Worm (Caenorhabditis elegans) whole organism, L1 larva: ENCODE data around the gene skr-20.

Experiments used
- ama-1 ChIP-seq: fragments of 150-350 bp; optimal IDR thresholded peaks from 2 replicates; lab custom pipeline; 2014
- nhr-11 ChIP-seq: fragments of 150-350 bp; optimal IDR thresholded peaks from 2 replicates; lab custom pipeline; 2014; ENCODE audit warnings: missing biosample characterization, missing genetic modification characterization
- nhr-76 ChIP-seq: sonication (generic microtip); optimal IDR thresholded peaks from 2 replicates; lab custom pipeline; 2017; ENCODE audit warnings: missing biosample characterization, missing genetic modification characterization
- sox-4 ChIP-seq: sonication (generic microtip); optimal IDR thresholded peaks from 2 replicates; lab custom pipeline; 2016; ENCODE audit warnings: missing genetic modification characterization, missing compliant biosample characterization

- TF ChIP-seq sox-4 (tag; lab: Kevin White, UChicago) (no peak), nhr-76 (tag; lab: Kevin White, UChicago) (no peak), nhr-11 (tag; lab: Kevin White, UChicago) (no peak), ama-1 (lab: Kevin White, UChicago) (no peak)
Measured at ce11 chrX:13212528-13212927, 10.8 kb downstream of the skr-20 start.
